Worm (Caenorhabditis elegans) whole organism, young adult: ENCODE measurements around the gene flp-5.

Experiments
- egl-18 ChIP-seq: fragments of 200-800 bp; sonication (Bioruptor generic); IDR thresholded peaks from 2 replicates; pipeline ENCODE4 v1.3.6; 2022; ENCODE audit warnings: missing genetic modification reagents, missing genetic modification characterization, missing compliant biosample characterization
- lsy-27 ChIP-seq: sonication (generic microtip); optimal IDR thresholded peaks from 2 replicates; lab custom pipeline; 2017; ENCODE audit warnings: missing genetic modification characterization, mild to moderate bottlenecking, missing compliant biosample characterization, antibody characterized with exemption, missing genotype, borderline replicate concordance; ENCODE audit not compliant: insufficient read depth
- xnd-1 ChIP-seq: sonication (generic microtip); optimal IDR thresholded peaks from 2 replicates; lab custom pipeline; 2016; ENCODE audit warnings: missing genotype, missing genetic modification reagents, missing genetic modification characterization, missing compliant biosample characterization

ce11 chrX:8563663-8564450 is 35.8 kb downstream of the flp-5 start:
- TF ChIP-seq lsy-27 (tag; lab: Kevin White, UChicago) (no peak), xnd-1 (tag; lab: Kevin White, UChicago) (no peak), egl-18 (no peak)
